Worm (Caenorhabditis elegans): ENCODE results near the gene T03D8.6.

T03D8.6 gene

DNA sequence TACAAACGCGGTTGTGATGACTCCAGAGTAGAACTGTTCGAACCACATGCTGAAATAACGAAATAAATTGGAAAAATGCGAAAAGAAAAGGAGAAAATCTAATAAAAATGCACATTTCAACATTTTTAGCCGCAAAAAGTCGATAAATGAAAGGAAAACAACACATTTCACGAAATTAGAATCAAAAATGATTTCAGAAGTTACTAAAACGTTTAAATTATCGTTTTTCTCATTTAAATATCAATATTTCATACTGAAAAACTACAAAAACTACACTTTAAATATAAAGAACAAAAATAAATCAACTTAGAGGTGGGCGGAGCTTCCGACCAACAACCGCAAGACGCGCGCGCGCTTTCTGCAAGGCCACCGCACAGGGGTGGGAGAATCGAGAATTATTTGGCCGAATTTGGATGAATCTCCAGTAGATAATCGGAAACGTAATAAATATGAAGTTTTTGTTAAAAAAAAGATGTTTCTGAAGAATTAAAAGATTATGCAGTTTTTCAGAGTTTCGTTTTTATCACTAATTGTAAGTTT lies 31.8 kb upstream of the T03D8.6 start, which contains the start of gene ndua-1:
TSS of gene ndua-1 (minus strand) at position 51 of the 540 bp plus-strand sequence.
- TF ChIP-seq sma-9 (GFP tag; optimal IDR thresholded peaks at IDR 0.05) (peak; percentile 26), sma-9 (tag; optimal IDR thresholded peaks at IDR 0.05) (no peak), lin-39 (tag; optimal IDR thresholded peaks at IDR 0.05) (no peak), lsy-2 (tag; optimal IDR thresholded peaks at IDR 0.05) (peak in 1 of 2 experiments; percentile 64), mdl-1 (tag; optimal IDR thresholded peaks at IDR 0.05) (no peak), unc-55 (GFP tag; optimal IDR thresholded peaks at IDR 0.05) (peak; percentile 62), mab-5 (tag; optimal IDR thresholded peaks at IDR 0.05) (no peak), sem-4 (tag; optimal IDR thresholded peaks at IDR 0.05) (peak; percentile 38), lin-11 (tag; optimal IDR thresholded peaks at IDR 0.05) (peak; percentile 35), egl-27 (tag; optimal IDR thresholded peaks at IDR 0.05) (no peak), nhr-129 (tag; optimal IDR thresholded peaks at IDR 0.05) (peak; percentile 21), sma-3 (GFP tag; optimal IDR thresholded peaks at IDR 0.05) (peak; percentile 47), F13H6.1 (tag; optimal IDR thresholded peaks at IDR 0.05) (peak; percentile 39), C34F6.9 (tag; optimal IDR thresholded peaks at IDR 0.05) (peak; percentile 30), nhr-25 (tag; optimal IDR thresholded peaks at IDR 0.05) (no peak), ztf-11 (tag; optimal IDR thresholded peaks at IDR 0.05) (no peak), lin-13 (GFP tag; optimal IDR thresholded peaks at IDR 0.05) (peak; percentile 49), gmeb-1 (tag; optimal IDR thresholded peaks at IDR 0.05) (peak; percentile 48)

DNA sequence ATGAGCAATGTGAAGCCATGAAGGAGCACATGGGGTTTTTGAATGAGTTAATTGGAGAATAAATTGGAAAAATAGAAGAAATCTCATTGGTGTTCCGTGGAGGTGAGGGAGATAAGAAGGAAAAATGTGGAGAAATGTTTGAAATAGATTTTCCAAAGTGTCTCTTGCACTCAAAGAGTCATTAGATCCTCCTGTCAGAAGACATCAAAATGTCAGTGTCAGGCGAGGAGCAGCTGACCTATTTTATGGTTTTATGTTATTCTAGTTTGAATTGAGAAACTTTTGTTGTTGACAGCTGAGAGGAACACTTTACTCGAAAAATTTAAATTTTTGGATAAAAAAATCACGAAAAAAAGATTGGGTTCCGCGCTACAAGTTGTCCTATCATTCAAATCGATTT lies 30.4 kb upstream of the T03D8.6 start, which contains the start of gene clec-264:
TSS of gene clec-264 (minus strand) at position 122 of the 400 bp plus-strand sequence.
- TF ChIP-seq nhr-23 (tag; optimal IDR thresholded peaks at IDR 0.05) (no peak), F13H6.1 (tag; optimal IDR thresholded peaks at IDR 0.05) (no peak), R02D3.7 (tag; optimal IDR thresholded peaks at IDR 0.05) (no peak), egl-27 (tag; optimal IDR thresholded peaks at IDR 0.05) (no peak), dmd-4 (tag; optimal IDR thresholded peaks at IDR 0.05) (no peak), nhr-12 (tag; optimal IDR thresholded peaks at IDR 0.05) (no peak), mbf-1 (tag; optimal IDR thresholded peaks at IDR 0.05) (no peak), nhr-11 (tag; optimal IDR thresholded peaks at IDR 0.05) (no peak), nhr-21 (tag; optimal IDR thresholded peaks at IDR 0.05) (no peak), sma-9 (GFP tag; optimal IDR thresholded peaks at IDR 0.05) (no peak), sma-9 (tag; optimal IDR thresholded peaks at IDR 0.05) (no peak), C34F6.9 (tag; optimal IDR thresholded peaks at IDR 0.05) (no peak), sem-4 (tag; optimal IDR thresholded peaks at IDR 0.05) (no peak), unc-39 (tag; optimal IDR thresholded peaks at IDR 0.05) (no peak)

DNA sequence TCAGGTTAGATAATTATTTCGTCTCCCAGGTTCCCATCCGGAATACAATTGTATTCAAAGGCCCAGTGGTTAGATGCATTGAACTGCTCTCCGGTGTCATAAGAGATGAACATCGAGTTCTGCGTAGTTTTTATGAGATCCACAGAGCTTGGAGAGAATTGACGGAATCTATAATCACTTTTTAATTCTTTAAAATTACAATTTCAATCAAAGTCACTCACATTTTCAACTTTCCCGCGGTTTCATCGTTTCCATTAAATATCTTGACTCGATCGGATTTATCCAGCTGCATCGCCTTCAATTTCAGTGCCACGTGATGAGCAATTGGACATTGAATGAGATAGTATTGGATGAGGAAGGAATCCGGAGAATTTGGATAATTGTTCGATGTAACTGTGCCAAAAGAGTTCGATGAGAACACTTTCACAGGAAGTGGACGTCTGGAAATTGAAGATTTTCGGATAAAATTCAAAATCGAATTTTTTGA lies 27.7 kb upstream of the T03D8.6 start:
- TF ChIP-seq sma-3 (GFP tag; optimal IDR thresholded peaks at IDR 0.05) (no peak), gmeb-1 (tag; optimal IDR thresholded peaks at IDR 0.05) (no peak), C34F6.9 (tag; optimal IDR thresholded peaks at IDR 0.05) (peak; percentile 35), snpc-4 (tag; optimal IDR thresholded peaks at IDR 0.05) (no peak), ama-1 (optimal IDR thresholded peaks at IDR 0.05) (peak; percentile 86), lin-13 (GFP tag; optimal IDR thresholded peaks at IDR 0.05) (peak; percentile 2), lsy-2 (tag; optimal IDR thresholded peaks at IDR 0.05) (peak in 1 of 2 experiments; percentile 22), F13H6.1 (tag; optimal IDR thresholded peaks at IDR 0.05) (peak; percentile 52), nhr-129 (tag; optimal IDR thresholded peaks at IDR 0.05) (peak; percentile 14), ZK546.5 (tag; optimal IDR thresholded peaks at IDR 0.05) (no peak)

DNA sequence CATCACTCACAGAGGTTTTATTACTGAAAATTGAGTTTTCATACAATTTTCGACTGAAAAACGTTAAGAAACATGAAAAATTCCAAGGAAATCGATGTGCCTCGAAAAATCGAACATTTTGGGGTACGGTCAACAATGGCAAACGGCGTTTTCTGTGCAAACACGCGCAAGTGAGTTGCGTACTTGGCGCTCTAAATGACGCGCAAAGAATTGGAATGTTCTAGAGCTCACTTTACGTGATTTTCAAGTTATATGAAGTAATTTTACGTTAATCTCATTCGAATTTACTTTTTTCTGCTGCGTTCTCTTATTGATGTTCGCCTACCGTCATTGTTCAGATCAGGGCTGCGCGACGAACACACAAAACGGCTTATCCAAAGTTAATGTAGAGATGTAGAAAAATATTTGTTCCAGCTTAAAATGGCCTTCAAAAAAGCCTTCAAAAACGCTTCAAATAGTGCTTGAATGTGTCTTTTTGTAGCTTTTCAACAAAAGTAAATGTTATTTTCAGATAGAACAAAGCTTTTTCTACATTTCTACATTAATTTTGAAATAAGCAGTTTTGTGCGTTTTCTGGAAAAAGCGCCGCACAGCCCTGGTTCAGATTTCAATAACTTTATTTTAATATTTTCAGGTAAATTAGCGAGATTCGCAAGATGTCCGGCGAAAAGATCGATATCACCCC lies 25.5 kb upstream of the T03D8.6 start, which contains the start of the genes F31D4.2 and fkb-6:
TSS of gene F31D4.2 (minus strand) at position 23 of the 685 bp plus-strand sequence.
TSS of gene fkb-6 (plus strand) at position 635 of the 685 bp plus-strand sequence.
- TF ChIP-seq nhr-23 (tag; optimal IDR thresholded peaks at IDR 0.05) = no peak
- no peak for TF ChIP-seq ZK546.5 (tag; optimal IDR thresholded peaks at IDR 0.05)
- TF ChIP-seq fos-1 (tag; optimal IDR thresholded peaks at IDR 0.05) = peak; percentile 41
- no peak for TF ChIP-seq mbf-1 (tag; optimal IDR thresholded peaks at IDR 0.05)
- peak; percentile 58 for TF ChIP-seq sma-9 (GFP tag; optimal IDR thresholded peaks at IDR 0.05)
- no peak for TF ChIP-seq sma-9 (tag; optimal IDR thresholded peaks at IDR 0.05)
- no peak for TF ChIP-seq elt-3 (tag; optimal IDR thresholded peaks at IDR 0.05)
- TF ChIP-seq ztf-4 (tag; optimal IDR thresholded peaks at IDR 0.05) = peak; percentile 62
- TF ChIP-seq lin-39 (tag; optimal IDR thresholded peaks at IDR 0.05) = no peak
- peak; percentile 62 for TF ChIP-seq lin-13 (GFP tag; optimal IDR thresholded peaks at IDR 0.05)
- TF ChIP-seq lin-11 (tag; optimal IDR thresholded peaks at IDR 0.05) = peak; percentile 54
- peak; percentile 93 for TF ChIP-seq C34F6.9 (tag; optimal IDR thresholded peaks at IDR 0.05)
- TF ChIP-seq Y55F3AM.14 (GFP tag; optimal IDR thresholded peaks at IDR 0.05) = no peak
- peak; percentile 64 for TF ChIP-seq F13H6.1 (tag; optimal IDR thresholded peaks at IDR 0.05)
- no peak for TF ChIP-seq blmp-1 (tag; optimal IDR thresholded peaks at IDR 0.05; ENCODE audit: insufficient read depth)
- no peak for TF ChIP-seq ceh-82 (tag; optimal IDR thresholded peaks at IDR 0.05)
- no peak for TF ChIP-seq unc-39 (tag; optimal IDR thresholded peaks at IDR 0.05)
- no peak for TF ChIP-seq elt-1 (tag; optimal IDR thresholded peaks at IDR 0.05)
- TF ChIP-seq gmeb-1 (tag; optimal IDR thresholded peaks at IDR 0.05) = peak; percentile 69
- peak; percentile 77 for TF ChIP-seq crh-2 (tag; optimal IDR thresholded peaks at IDR 0.05)
- no peak for TF ChIP-seq nhr-10 (tag; optimal IDR thresholded peaks at IDR 0.05)
- TF ChIP-seq egl-27 (tag; optimal IDR thresholded peaks at IDR 0.05) = peak; percentile 30
- TF ChIP-seq ceh-16 (tag; optimal IDR thresholded peaks at IDR 0.05) = no peak
- TF ChIP-seq R02D3.7 (tag; optimal IDR thresholded peaks at IDR 0.05) = no peak
- no peak for TF ChIP-seq skn-1 (tag; optimal IDR thresholded peaks at IDR 0.05)
- TF ChIP-seq nhr-6 (tag; optimal IDR thresholded peaks at IDR 0.05) = no peak
- TF ChIP-seq ztf-11 (tag; optimal IDR thresholded peaks at IDR 0.05) = no peak
- no peak for TF ChIP-seq peb-1 (tag; optimal IDR thresholded peaks at IDR 0.05)
- peak; percentile 93 to 98 for TF ChIP-seq lsy-2 (tag; optimal IDR thresholded peaks at IDR 0.05)
- TF ChIP-seq mab-5 (tag; optimal IDR thresholded peaks at IDR 0.05) = peak; percentile 33
